Fruit fly (Drosophila melanogaster) whole organism, embryonic: Measurements from ENCODE around the gene mRpL51.
A peak's percentile ranks its signal among the peaks of the same experiment; 100 is the strongest.

ENCODE experiments used
- Abd-B ChIP-seq: fragments of 200-800 bp; sonication (Bioruptor generic); optimal IDR thresholded peaks from 2 replicates; lab custom pipeline; 2018; ENCODE audit warnings: missing biosample characterization, mild to moderate bottlenecking, missing genetic modification characterization, moderate library complexity
- BEAF-32 ChIP-seq: fragments of 200-800 bp; sonication (Bioruptor generic); optimal IDR thresholded peaks from 3 replicates; lab custom pipeline; 2017; ENCODE audit warnings: missing biosample characterization, missing genetic modification characterization, mild to moderate bottlenecking, moderate library complexity, missing genetic modification reagents
- CG10959 ChIP-seq: fragments of 200-800 bp; sonication (Bioruptor generic); IDR thresholded peaks from 2 replicates; pipeline ENCODE4 v1.3.6; 2022; ENCODE audit warnings: missing biosample characterization, missing genetic modification characterization
- CG11695 ChIP-seq: fragments of 200-800 bp; sonication (Bioruptor generic); IDR thresholded peaks from 3 replicates; pipeline ENCODE4 v1.3.6; 2022; ENCODE audit warnings: missing biosample characterization, missing genetic modification characterization
- CG12299 ChIP-seq: fragments of 200-800 bp; sonication (Bioruptor generic); optimal IDR thresholded peaks from 2 replicates; lab custom pipeline; 2018; ENCODE audit warnings: missing biosample characterization, mild to moderate bottlenecking, missing genetic modification characterization
- CG12769 ChIP-seq: fragments of 200-800 bp; sonication (Bioruptor generic); optimal IDR thresholded peaks from 2 replicates; lab custom pipeline; 2019; ENCODE audit warnings: missing biosample characterization, mild to moderate bottlenecking, missing genetic modification characterization, moderate library complexity
- CG14014 ChIP-seq: fragments of 200-800 bp; sonication (Bioruptor generic); IDR thresholded peaks from 2 replicates; pipeline ENCODE4 v1.3.6; 2022; ENCODE audit warnings: missing biosample characterization, missing genetic modification characterization
- CG14860 ChIP-seq: fragments of 200-800 bp; sonication (Bioruptor generic); IDR thresholded peaks from 3 replicates; pipeline ENCODE4 v1.3.6; 2022; ENCODE audit warnings: missing biosample characterization, missing genetic modification characterization; ENCODE audit not compliant: partially characterized antibody
- CG2712 ChIP-seq: fragments of 200-800 bp; optimal IDR thresholded peaks from 3 replicates; lab custom pipeline; 2019; ENCODE audit warnings: missing biosample characterization, mild to moderate bottlenecking, missing genetic modification characterization, moderate library complexity
- CG33557 ChIP-seq: fragments of 200-800 bp; sonication (Bioruptor generic); optimal IDR thresholded peaks from 2 replicates; lab custom pipeline; 2019; ENCODE audit warnings: missing biosample characterization, mild to moderate bottlenecking, missing genetic modification characterization, moderate library complexity
- CG34376 ChIP-seq: fragments of 200-800 bp; sonication (Bioruptor generic); optimal IDR thresholded peaks from 2 replicates; lab custom pipeline; 2018; ENCODE audit warnings: missing biosample characterization, mild to moderate bottlenecking, missing genetic modification characterization
- CG34422 ChIP-seq: fragments of 200-800 bp; sonication (Bioruptor generic); IDR thresholded peaks from 3 replicates; pipeline ENCODE4 v1.3.6; 2022; ENCODE audit warnings: missing biosample characterization, missing genetic modification characterization
- CG5180 ChIP-seq: fragments of 200-800 bp; sonication (Bioruptor generic); optimal IDR thresholded peaks from 3 replicates; lab custom pipeline; 2017; ENCODE audit warnings: missing biosample characterization, missing genetic modification characterization, mild to moderate bottlenecking, moderate library complexity, missing genetic modification reagents
- CG5245 ChIP-seq: fragments of 200-800 bp; sonication (Bioruptor generic); optimal IDR thresholded peaks from 3 replicates; lab custom pipeline; 2016; ENCODE audit warnings: missing biosample characterization, missing genetic modification characterization
- CG6791 ChIP-seq: fragments of 200-800 bp; sonication (Bioruptor generic); IDR thresholded peaks from 3 replicates; pipeline ENCODE4 v1.3.6; 2022; ENCODE audit warnings: missing biosample characterization, missing genetic modification characterization; ENCODE audit not compliant: partially characterized antibody
- CG7357 ChIP-seq: fragments of 200-800 bp; sonication (Bioruptor generic); IDR thresholded peaks from 3 replicates; pipeline ENCODE4 v1.3.6; 2022; ENCODE audit warnings: missing biosample characterization, missing genetic modification characterization
- Deaf1 ChIP-seq: fragments of 200-800 bp; optimal IDR thresholded peaks from 3 replicates; lab custom pipeline; 2019; ENCODE audit warnings: missing biosample characterization, mild to moderate bottlenecking, missing genetic modification characterization, moderate library complexity
- E2f1 ChIP-seq: fragments of 200-800 bp; sonication (Bioruptor generic); IDR thresholded peaks from 2 replicates; pipeline ENCODE4 v1.3.6; 2022; ENCODE audit warnings: missing biosample characterization, missing genetic modification characterization
- Ets65A ChIP-seq: fragments of 200-800 bp; sonication (Bioruptor generic); peaks from one replicate; lab custom pipeline; 2016; ENCODE audit warnings: missing biosample characterization, missing genetic modification characterization
- HHEX ChIP-seq: fragments of 200-800 bp; sonication (Bioruptor generic); optimal IDR thresholded peaks from 3 replicates; lab custom pipeline; 2017; ENCODE audit warnings: missing biosample characterization, mild to moderate bottlenecking, missing genetic modification characterization, missing genetic modification reagents
- HmgZ ChIP-seq: fragments of 200-800 bp; sonication (Bioruptor generic); optimal IDR thresholded peaks from 2 replicates; lab custom pipeline; 2018; ENCODE audit warnings: missing biosample characterization, mild to moderate bottlenecking, missing genetic modification characterization
- Optix ChIP-seq: fragments of 200-800 bp; sonication (Bioruptor generic); IDR thresholded peaks from 3 replicates; pipeline ENCODE4 v1.3.6; 2022; ENCODE audit warnings: missing biosample characterization, missing genetic modification characterization
- Stat92E ChIP-seq, 3 experiments: fragments of >200 bp in 2 of 3; fragments of 200-800 bp in 1 of 3; sonication (Bioruptor generic) in 1 of 3; optimal IDR thresholded peaks; 2 replicates each; lab custom pipeline; 2017 to 2019; ENCODE audit warnings: missing biosample characterization in 3 of 3, missing genetic modification characterization in 3 of 3, mild to moderate bottlenecking in 1 of 3, moderate library complexity in 1 of 3
- Trl ChIP-seq, 3 experiments: fragments of >200 bp in 2 of 3; fragments of 200-800 bp in 1 of 3; sonication (Bioruptor generic) in 1 of 3; optimal IDR thresholded peaks; 2 replicates in 1 of 3; 3 replicates in 2 of 3; lab custom pipeline; 2016 to 2017; ENCODE audit warnings: missing biosample characterization in 1 of 3, missing genetic modification characterization in 1 of 3
- abd-A ChIP-seq: fragments of 200-800 bp; sonication (Bioruptor generic); optimal IDR thresholded peaks from 3 replicates; lab custom pipeline; 2019; ENCODE audit warnings: missing biosample characterization, mild to moderate bottlenecking, missing genetic modification characterization, moderate library complexity
- ac ChIP-seq: fragments of 200-800 bp; sonication (Bioruptor generic); optimal IDR thresholded peaks from 3 replicates; lab custom pipeline; 2017; ENCODE audit warnings: missing biosample characterization, mild to moderate bottlenecking, missing genetic modification characterization
- ara ChIP-seq: fragments of 200-800 bp; sonication (Bioruptor generic); IDR thresholded peaks from 2 replicates; pipeline ENCODE4 v1.3.6; 2022; ENCODE audit warnings: missing biosample characterization, missing genetic modification characterization
- az2 ChIP-seq: fragments of 200-800 bp; sonication (Bioruptor generic); optimal IDR thresholded peaks from 3 replicates; lab custom pipeline; 2016; ENCODE audit warnings: missing biosample characterization, missing genetic modification characterization
- br ChIP-seq: fragments of >200 bp; optimal IDR thresholded peaks from 2 replicates; lab custom pipeline; 2017
- caup ChIP-seq: fragments of 200-800 bp; sonication (Bioruptor generic); optimal IDR thresholded peaks from 3 replicates; lab custom pipeline; 2017; ENCODE audit warnings: missing biosample characterization, mild to moderate bottlenecking, missing genetic modification characterization, moderate library complexity; ENCODE audit not compliant: severe bottlenecking
- cg ChIP-seq: fragments of 200-800 bp; sonication (Bioruptor generic); optimal IDR thresholded peaks from 3 replicates; lab custom pipeline; 2019; ENCODE audit warnings: missing biosample characterization, mild to moderate bottlenecking, missing genetic modification characterization, moderate library complexity
- exex ChIP-seq: fragments of 200-800 bp; sonication (Bioruptor generic); optimal IDR thresholded peaks from 4 replicates; lab custom pipeline; 2018; ENCODE audit warnings: missing biosample characterization, mild to moderate bottlenecking, missing genetic modification characterization, moderate library complexity
- gsb ChIP-seq: fragments of 200-800 bp; sonication (Bioruptor generic); IDR thresholded peaks from 2 replicates; pipeline ENCODE4 v1.3.6; 2022; ENCODE audit warnings: missing biosample characterization, missing genetic modification characterization
- hth ChIP-seq: fragments of >200 bp; optimal IDR thresholded peaks from 2 replicates; lab custom pipeline; 2017; ENCODE audit warnings: inconsistent platforms
- jigr1 ChIP-seq: fragments of 200-800 bp; sonication (Bioruptor generic); IDR thresholded peaks from 3 replicates; pipeline ENCODE4 v1.3.6; 2022; ENCODE audit warnings: missing biosample characterization, missing genetic modification characterization
- jumu ChIP-seq: fragments of 200-800 bp; sonication (Bioruptor generic); optimal IDR thresholded peaks from 3 replicates; lab custom pipeline; 2016; ENCODE audit warnings: missing biosample characterization, missing genetic modification characterization
- lilli ChIP-seq: fragments of 200-800 bp; sonication (Bioruptor generic); optimal IDR thresholded peaks from 3 replicates; lab custom pipeline; 2016; ENCODE audit warnings: missing biosample characterization, missing genetic modification characterization
- peb ChIP-seq: fragments of 200-800 bp; sonication (Bioruptor generic); IDR thresholded peaks from 2 replicates; pipeline ENCODE4 v1.3.6; 2022; ENCODE audit warnings: missing biosample characterization, missing genetic modification characterization
- pfk ChIP-seq: fragments of 200-800 bp; sonication (Bioruptor generic); optimal IDR thresholded peaks from 2 replicates; lab custom pipeline; 2018; ENCODE audit warnings: missing biosample characterization, mild to moderate bottlenecking, missing genetic modification characterization, moderate library complexity
- pnt ChIP-seq: fragments of 200-800 bp; sonication (Bioruptor generic); optimal IDR thresholded peaks from 3 replicates; lab custom pipeline; 2016; ENCODE audit warnings: missing biosample characterization, missing genetic modification characterization
- psq ChIP-seq: fragments of 200-800 bp; sonication (Bioruptor generic); optimal IDR thresholded peaks from 2 replicates; lab custom pipeline; 2017; ENCODE audit warnings: missing biosample characterization, missing genetic modification characterization
- ro ChIP-seq: fragments of 200-800 bp; sonication (Bioruptor generic); IDR thresholded peaks from 2 replicates; pipeline ENCODE4 v1.3.6; 2022; ENCODE audit warnings: missing biosample characterization, missing genetic modification characterization
- salm ChIP-seq: fragments of 200-800 bp; sonication (Bioruptor generic); optimal IDR thresholded peaks from 2 replicates; lab custom pipeline; 2018; ENCODE audit warnings: missing biosample characterization, mild to moderate bottlenecking, missing genetic modification characterization
- sc ChIP-seq, 3 experiments: fragments of >200 bp in 2 of 3; fragments of 200-800 bp in 1 of 3; sonication (Bioruptor generic) in 1 of 3; optimal IDR thresholded peaks; 2 replicates in 2 of 3; 3 replicates in 1 of 3; lab custom pipeline; 2017; ENCODE audit warnings: mild to moderate bottlenecking in 1 of 3, missing biosample characterization in 1 of 3, missing genetic modification characterization in 1 of 3, missing genetic modification reagents in 1 of 3
- sim ChIP-seq: fragments of 200-800 bp; sonication (Bioruptor generic); IDR thresholded peaks from 2 replicates; pipeline ENCODE4 v1.3.6; 2022; ENCODE audit warnings: missing biosample characterization, missing genetic modification characterization
- sr ChIP-seq: fragments of 200-800 bp; sonication (Bioruptor generic); IDR thresholded peaks from 3 replicates; pipeline ENCODE4 v1.3.6; 2022; ENCODE audit warnings: missing biosample characterization, missing genetic modification characterization
- vnd ChIP-seq: fragments of 200-800 bp; sonication (Bioruptor generic); IDR thresholded peaks from 3 replicates; pipeline ENCODE4 v1.3.6; 2022; ENCODE audit warnings: missing biosample characterization, missing genetic modification characterization; ENCODE audit not compliant: partially characterized antibody
- zf30C ChIP-seq: fragments of 200-800 bp; sonication (Bioruptor generic); optimal IDR thresholded peaks from 3 replicates; lab custom pipeline; 2018; ENCODE audit warnings: missing biosample characterization, mild to moderate bottlenecking, missing genetic modification characterization
- zfh2 ChIP-seq: fragments of 200-800 bp; sonication (Bioruptor generic); optimal IDR thresholded peaks from 2 replicates; lab custom pipeline; 2016; ENCODE audit warnings: missing biosample characterization, missing genetic modification characterization

Gene mRpL51

dm6 chr2L:8478911-8479706 is 38.1 kb downstream of the mRpL51 start (continued):
- no peak for TF ChIP-seq sim (GFP tag; lab: Robert Waterston, UW)
- TF ChIP-seq ara (GFP tag; lab: Robert Waterston, UW), result no peak
- TF ChIP-seq Ets65A (GFP tag; lab: Kevin White, UChicago), result peak; percentile 9
- no peak for TF ChIP-seq CG34422 (GFP tag; lab: Robert Waterston, UW)
- TF ChIP-seq Abd-B (GFP tag; lab: Kevin White, UChicago), result no peak
- no peak for TF ChIP-seq sc (optimal IDR thresholded peaks at IDR 0.05; lab: Kevin White, UChicago)
- no peak for TF ChIP-seq sc (GFP tag; optimal IDR thresholded peaks at IDR 0.05; lab: Kevin White, UChicago)
- no peak for TF ChIP-seq zfh2 (GFP tag; lab: Kevin White, UChicago)
- TF ChIP-seq HHEX (GFP tag; lab: Kevin White, UChicago), result no peak
- no peak for TF ChIP-seq CG14860 (GFP tag; lab: Robert Waterston, UW)
- no peak for TF ChIP-seq CG11695 (GFP tag; lab: Robert Waterston, UW)
- no peak for TF ChIP-seq CG10959
- no peak for TF ChIP-seq az2 (GFP tag; lab: Kevin White, UChicago)
- no peak for TF ChIP-seq CG7357 (GFP tag; lab: Robert Waterston, UW)
- no peak for TF ChIP-seq salm (tag; lab: Kevin White, UChicago)
- no peak for TF ChIP-seq Optix (GFP tag; lab: Robert Waterston, UW)
- TF ChIP-seq CG14014 (GFP tag; lab: Robert Waterston, UW), result no peak
- no peak for TF ChIP-seq pnt
- no peak for TF ChIP-seq lilli (GFP tag; lab: Kevin White, UChicago)
- no peak for TF ChIP-seq jigr1
- TF ChIP-seq gsb (GFP tag; lab: Robert Waterston, UW), result no peak
- TF ChIP-seq CG6791 (GFP tag; lab: Robert Waterston, UW), result peak; percentile 29; the same call in 1 of the 3 replicates
- no peak for TF ChIP-seq peb (GFP tag; lab: Robert Waterston, UW)
- TF ChIP-seq CG5245, result no peak
- no peak for TF ChIP-seq Trl (optimal IDR thresholded peaks at IDR 0.05; lab: Kevin White, UChicago)
- no peak for TF ChIP-seq Trl (GFP tag; optimal IDR thresholded peaks at IDR 0.05; lab: Kevin White, UChicago)
- peak; percentile 60 for TF ChIP-seq Deaf1
- no peak for TF ChIP-seq zf30C (GFP tag; lab: Kevin White, UChicago)
- no peak for TF ChIP-seq CG2712 (tag; lab: Kevin White, UChicago)
- TF ChIP-seq caup, result no peak
- TF ChIP-seq cg (GFP tag; lab: Kevin White, UChicago), result peak; percentile 33
- no peak for TF ChIP-seq BEAF-32 (GFP tag; lab: Kevin White, UChicago)
- TF ChIP-seq CG12299 (tag; lab: Kevin White, UChicago), result no peak
- TF ChIP-seq sr (GFP tag; lab: Robert Waterston, UW), result no peak
- TF ChIP-seq CG12769 (tag; lab: Kevin White, UChicago), result peak; percentile 41
- no peak for TF ChIP-seq br (lab: Kevin White, UChicago)
- peak; percentile 0 for TF ChIP-seq ac (GFP tag; lab: Kevin White, UChicago)
- no peak for TF ChIP-seq pfk
- TF ChIP-seq exex (tag; lab: Kevin White, UChicago), result no peak
- TF ChIP-seq CG5180 (GFP tag; lab: Kevin White, UChicago), result peak; percentile 3
- no peak for TF ChIP-seq Stat92E (GFP tag; optimal IDR thresholded peaks at IDR 0.05; lab: Kevin White, UChicago)
- no peak for TF ChIP-seq abd-A (tag; lab: Kevin White, UChicago)
- no peak for TF ChIP-seq ro
- no peak for TF ChIP-seq CG34376
- no peak for TF ChIP-seq hth (lab: Kevin White, UChicago)
- no peak for TF ChIP-seq CG33557 (GFP tag; lab: Kevin White, UChicago)
- no peak for TF ChIP-seq E2f1 (GFP tag; lab: Robert Waterston, UW)
- TF ChIP-seq HmgZ (tag; lab: Kevin White, UChicago), result no peak
- TF ChIP-seq vnd (GFP tag; lab: Robert Waterston, UW), result no peak
- no peak for TF ChIP-seq psq (GFP tag; lab: Kevin White, UChicago)
- no peak for TF ChIP-seq jumu
